Fruit fly (Drosophila melanogaster): Measurements from ENCODE around the gene CYLD.

The CYLD gene

DNA sequence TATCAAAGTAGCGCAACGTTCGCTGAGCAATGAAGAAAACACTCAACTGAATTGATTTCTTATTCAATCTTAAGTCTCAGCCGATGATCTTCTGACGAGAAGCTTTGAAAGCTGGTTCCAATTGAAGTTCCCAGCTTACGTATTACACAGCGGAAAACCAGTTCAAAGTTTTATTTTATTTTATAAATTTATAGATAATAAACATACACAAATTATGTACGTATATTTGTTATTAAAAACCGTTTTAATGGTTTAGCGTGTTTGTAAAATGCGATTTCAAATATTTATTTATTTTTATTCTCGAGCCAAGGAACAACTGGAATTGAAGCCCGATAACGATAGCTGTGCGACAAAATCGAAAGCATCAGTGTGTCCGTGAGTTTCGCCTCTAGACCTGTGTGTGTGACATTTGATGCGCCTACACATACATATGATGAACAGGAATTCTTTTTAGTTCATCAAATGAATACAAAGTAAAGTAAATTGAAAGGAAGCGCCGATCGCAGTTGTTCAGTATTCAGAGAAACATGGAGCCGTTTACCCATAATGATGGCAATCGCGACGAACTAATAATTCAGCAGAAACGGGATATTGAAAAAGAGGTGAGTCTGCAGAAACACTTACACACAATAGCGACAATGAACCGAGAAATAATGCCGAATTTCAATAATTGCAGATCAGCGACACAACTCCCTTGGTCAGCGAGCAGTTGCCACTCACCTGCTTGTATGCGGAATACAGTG lies 7.0 kb upstream of the CYLD start, which contains the start of the genes CG5390 and CG4968 (continued):
- TF ChIP-seq HLH54F (GFP tag; optimal IDR thresholded peaks at IDR 0.05): peak; percentile 6
- TF ChIP-seq MBD-R2 (GFP tag; IDR thresholded peaks at IDR 0.05): peak; percentile 87
- TF ChIP-seq Blimp-1 (GFP tag; optimal IDR thresholded peaks at IDR 0.05): no peak
- peak; percentile 41 for TF ChIP-seq pho (GFP tag; optimal IDR thresholded peaks at IDR 0.05)
- TF ChIP-seq hth (optimal IDR thresholded peaks at IDR 0.05): no peak
- TF ChIP-seq CG30431 (GFP tag; optimal IDR thresholded peaks at IDR 0.05): no peak
- TF ChIP-seq CG11695 (GFP tag; IDR thresholded peaks at IDR 0.05): peak; percentile 72; the same call in 2 of the 3 replicates
- no peak for TF ChIP-seq MTF-1 (GFP tag; optimal IDR thresholded peaks at IDR 0.05; ENCODE audit: borderline replicate concordance)
- peak; percentile 32; the same call in 1 of the 3 replicates for TF ChIP-seq CG16813 (GFP tag; IDR thresholded peaks at IDR 0.05; ENCODE audit: partially characterized antibody)
- peak; percentile 64 for TF ChIP-seq CG3847 (GFP tag; IDR thresholded peaks at IDR 0.05)
- TF ChIP-seq CHES-1-like (GFP tag; optimal IDR thresholded peaks at IDR 0.05): no peak

DNA sequence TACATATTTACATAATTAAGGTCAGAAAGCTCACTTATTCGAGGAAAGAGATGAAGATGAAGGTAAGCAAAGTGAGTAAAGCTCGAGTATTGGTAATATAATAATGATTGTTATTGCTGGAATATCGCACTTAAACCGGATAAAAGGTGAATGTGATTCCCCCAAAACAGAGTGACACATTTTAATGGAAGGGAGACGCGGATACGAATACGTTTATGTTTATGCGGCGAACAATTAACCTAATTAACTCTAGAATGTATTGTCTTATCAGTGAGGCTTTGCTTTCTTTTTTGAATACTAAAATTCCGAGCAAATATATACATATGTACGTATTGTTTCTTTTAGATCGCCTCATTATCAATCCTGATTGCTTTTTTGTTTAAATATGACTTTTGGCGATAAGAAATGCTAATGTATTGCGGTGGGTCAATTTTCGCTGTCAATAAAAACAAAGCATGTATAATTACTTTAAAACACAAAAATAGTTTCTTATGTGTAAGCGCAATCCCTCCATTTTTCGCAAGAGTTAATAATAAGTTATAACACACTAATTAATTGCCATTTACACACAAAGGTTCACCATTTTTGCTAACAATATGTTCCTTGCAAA lies 6.0 kb upstream of the CYLD start:
- TF ChIP-seq CG6813 (GFP tag; optimal IDR thresholded peaks at IDR 0.05): no peak
- peak; percentile 42 for TF ChIP-seq sens (GFP tag)

DNA sequence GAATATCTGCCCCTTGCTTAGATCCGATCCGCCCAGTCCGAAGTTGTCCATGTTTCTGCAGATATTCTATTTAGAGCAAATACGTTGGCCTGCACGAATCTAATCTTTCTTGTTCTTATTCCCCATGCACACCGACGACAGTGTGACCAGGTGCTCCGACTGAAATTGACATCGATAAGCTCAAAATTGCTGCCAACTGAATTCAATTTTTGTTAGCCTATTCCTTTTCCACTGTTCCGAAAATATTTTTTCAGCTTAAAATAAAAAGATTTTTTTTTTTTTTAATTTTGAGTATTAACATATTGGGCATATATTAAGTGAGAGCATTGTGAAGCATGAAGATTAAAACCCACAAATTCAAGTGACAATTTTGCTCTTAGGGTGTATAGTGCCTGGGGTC lies 4.1 kb upstream of the CYLD start, which contains the start of gene nmd:
TSS of gene nmd (minus strand) at position 162 of the 400 bp plus-strand sequence.
- TF ChIP-seq Scr (GFP tag; IDR thresholded peaks at IDR 0.05; ENCODE audit: partially characterized antibody) (peak; percentile 19; the same call in 1 of the 2 replicates), Rfx (GFP tag; IDR thresholded peaks at IDR 0.05) (peak; percentile 57), dm (GFP tag; optimal IDR thresholded peaks at IDR 0.05) (peak; percentile 45), ems (GFP tag; optimal IDR thresholded peaks at IDR 0.05) (no peak), CG7928 (GFP tag; optimal IDR thresholded peaks at IDR 0.05) (no peak), crol (GFP tag; IDR thresholded peaks at IDR 0.05) (no peak), CG5245 (GFP tag; optimal IDR thresholded peaks at IDR 0.05) (no peak), CG6854 (GFP tag; optimal IDR thresholded peaks at IDR 0.05) (no peak), Antp (GFP tag; optimal IDR thresholded peaks at IDR 0.05) (no peak), trem (tag; optimal IDR thresholded peaks at IDR 0.05) (peak; percentile 98), CHES-1-like (GFP tag; optimal IDR thresholded peaks at IDR 0.05) (no peak), Ets97D (GFP tag; optimal IDR thresholded peaks at IDR 0.05) (peak; percentile 48), Gsc (GFP tag; IDR thresholded peaks at IDR 0.05) (no peak), kah (GFP tag; optimal IDR thresholded peaks at IDR 0.05) (no peak), CG10147 (GFP tag; optimal IDR thresholded peaks at IDR 0.05) (no peak), zf30C (GFP tag; optimal IDR thresholded peaks at IDR 0.05) (no peak), CG10321 (GFP tag; IDR thresholded peaks at IDR 0.05) (0 out of 2 replicates have a peak, but pooled peaks have one; percentile 21), CG43689 (GFP tag; IDR thresholded peaks at IDR 0.05) (no peak), Opbp (GFP tag; IDR thresholded peaks at IDR 0.05; ENCODE audit: partially characterized antibody) (no peak), CG2889 (GFP tag; IDR thresholded peaks at IDR 0.05) (no peak), CG3847 (GFP tag; IDR thresholded peaks at IDR 0.05) (peak; percentile 72), lab (GFP tag; optimal IDR thresholded peaks at IDR 0.05) (no peak), CG34376 (GFP tag; optimal IDR thresholded peaks at IDR 0.05) (peak; percentile 43), trh (GFP tag; optimal IDR thresholded peaks at IDR 0.05) (no peak), CG11696 (GFP tag; IDR thresholded peaks at IDR 0.05) (no peak), CG5180 (GFP tag; optimal IDR thresholded peaks at IDR 0.05) (no peak), CG9817 (tag; optimal IDR thresholded peaks at IDR 0.05) (peak; percentile 16), CG8281 (tag; optimal IDR thresholded peaks at IDR 0.05) (no peak), CG7987 (GFP tag; optimal IDR thresholded peaks at IDR 0.05) (peak; percentile 17), sob (GFP tag; IDR thresholded peaks at IDR 0.05) (no peak), psq (GFP tag; optimal IDR thresholded peaks at IDR 0.05) (no peak), CG11504 (tag; optimal IDR thresholded peaks at IDR 0.05) (no peak), CG11695 (GFP tag; IDR thresholded peaks at IDR 0.05) (no peak), BtbVII (GFP tag; optimal IDR thresholded peaks at IDR 0.05) (no peak), CG6272 (GFP tag; IDR thresholded peaks at IDR 0.05) (no peak), Atf-2 (GFP tag; optimal IDR thresholded peaks at IDR 0.05) (no peak)
